Worm (Caenorhabditis elegans): ENCODE data around the gene lin-48.

- TF ChIP-seq bed-3 (GFP tag; optimal IDR thresholded peaks at IDR 0.05) (no peak), elt-3 (tag; optimal IDR thresholded peaks at IDR 0.05) (no peak)
Observed at ce11 chrIII:3706586-3706985, 38.7 kb upstream of the lin-48 start, which contains the start of gene dph-1.
